Worm (Caenorhabditis elegans): Measurements from ENCODE around the gene C29A12.1.
A peak's percentile ranks its signal among the peaks of the same experiment; 100 is the strongest.

The C29A12.1 gene

DNA sequence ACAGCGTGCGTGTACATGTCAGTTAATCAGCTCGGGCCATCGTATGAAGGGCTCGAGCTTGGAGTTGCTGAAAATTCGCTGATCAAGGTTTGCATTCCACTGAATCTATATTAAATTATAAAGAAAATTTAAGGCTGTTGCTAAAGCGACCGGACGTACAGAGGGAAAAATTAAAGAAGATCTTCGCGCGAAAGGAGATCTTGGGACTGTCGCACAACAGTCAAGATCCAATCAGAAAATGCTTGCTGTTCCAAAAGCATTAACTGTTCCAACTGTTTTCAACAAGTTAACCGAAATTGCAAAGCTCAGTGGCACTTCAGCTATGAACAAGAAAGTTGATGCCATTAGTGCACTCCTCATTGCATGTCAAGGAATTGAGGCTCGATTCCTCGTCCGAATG is 1.0 kb upstream of the C29A12.1 start:
- TF ChIP-seq sma-3 (GFP tag; optimal IDR thresholded peaks at IDR 0.05) (no peak), ceh-82 (tag; optimal IDR thresholded peaks at IDR 0.05) (no peak), zag-1 (tag; optimal IDR thresholded peaks at IDR 0.05) (no peak)

DNA sequence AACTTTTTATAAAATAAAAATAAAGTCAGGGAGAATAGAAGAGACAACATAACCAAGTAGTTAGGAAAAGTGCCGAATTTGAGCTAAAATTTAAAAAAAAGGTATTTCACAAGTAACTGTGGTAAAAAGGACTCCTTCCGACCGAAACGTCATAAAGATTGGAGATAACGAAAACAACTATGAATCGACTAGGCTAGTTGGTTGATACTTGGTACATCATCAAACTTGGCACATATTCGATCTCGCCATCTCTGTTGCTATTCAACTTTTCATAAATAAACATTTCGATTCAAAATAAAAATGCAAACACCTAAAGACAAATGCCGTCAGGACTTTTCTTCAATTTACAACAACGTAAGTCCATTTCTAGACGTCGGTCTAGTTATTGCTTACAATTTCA is 1.5 kb downstream of the C29A12.1 start, which contains the start of gene C29A12.22:
TSS of gene C29A12.22 (plus strand) at position 301 of the 400 bp plus-strand sequence.
- TF ChIP-seq ZK546.5 (tag; optimal IDR thresholded peaks at IDR 0.05) (no peak), blmp-1 (tag; optimal IDR thresholded peaks at IDR 0.05; ENCODE audit: insufficient read depth) (no peak), sem-4 (tag; optimal IDR thresholded peaks at IDR 0.05) (no peak), gmeb-1 (tag; optimal IDR thresholded peaks at IDR 0.05) (no peak), unc-55 (GFP tag; optimal IDR thresholded peaks at IDR 0.05) (no peak), unc-62 (GFP tag; optimal IDR thresholded peaks at IDR 0.05) (no peak), ceh-16 (tag; optimal IDR thresholded peaks at IDR 0.05) (no peak), dmd-4 (tag; optimal IDR thresholded peaks at IDR 0.05) (no peak), nhr-6 (tag; optimal IDR thresholded peaks at IDR 0.05) (no peak), elt-1 (tag; optimal IDR thresholded peaks at IDR 0.05) (no peak), nhr-11 (tag; optimal IDR thresholded peaks at IDR 0.05) (no peak), nhr-25 (tag; optimal IDR thresholded peaks at IDR 0.05) (no peak)

DNA sequence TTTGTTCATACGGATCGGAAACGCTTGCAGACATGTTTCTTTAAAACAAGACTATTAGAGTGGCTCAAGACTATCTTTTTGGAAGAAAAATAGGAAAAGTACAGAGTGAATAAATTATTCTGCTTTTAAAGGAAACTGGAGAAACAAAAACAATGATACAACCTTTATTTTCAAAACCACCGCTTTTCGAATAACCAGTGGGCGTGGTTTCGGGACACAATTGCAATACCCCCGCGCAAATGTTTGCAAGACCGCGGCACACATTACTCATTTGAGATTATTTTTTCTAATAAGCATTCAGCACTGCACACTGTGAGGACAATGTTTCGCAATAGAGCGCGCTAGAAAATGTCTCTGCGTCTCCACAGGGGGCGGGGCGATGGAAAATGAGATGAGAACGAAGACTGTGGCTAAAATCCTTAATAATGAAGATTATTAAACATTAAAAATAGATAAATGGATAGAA is 5.4 kb downstream of the C29A12.1 start, which contains the start of gene plrg-1:
TSS of gene plrg-1 (minus strand) at position 51 of the 466 bp plus-strand sequence.
- TF ChIP-seq F13H6.1 (tag; optimal IDR thresholded peaks at IDR 0.05) (peak; percentile 93), elt-3 (tag; optimal IDR thresholded peaks at IDR 0.05) (no peak), gmeb-1 (tag; optimal IDR thresholded peaks at IDR 0.05) (peak; percentile 86), nhr-12 (tag; optimal IDR thresholded peaks at IDR 0.05) (no peak), lin-13 (GFP tag; optimal IDR thresholded peaks at IDR 0.05) (peak; percentile 82), snpc-4 (tag; optimal IDR thresholded peaks at IDR 0.05) (peak; percentile 74), nhr-129 (tag; optimal IDR thresholded peaks at IDR 0.05) (peak; percentile 86), unc-62 (GFP tag; optimal IDR thresholded peaks at IDR 0.05) (no peak), unc-55 (GFP tag; optimal IDR thresholded peaks at IDR 0.05) (peak; percentile 95), C34F6.9 (tag; optimal IDR thresholded peaks at IDR 0.05) (peak; percentile 89), elt-1 (tag; optimal IDR thresholded peaks at IDR 0.05) (no peak), skn-1 (tag; optimal IDR thresholded peaks at IDR 0.05) (no peak), ama-1 (optimal IDR thresholded peaks at IDR 0.05) (no peak), ceh-82 (tag; optimal IDR thresholded peaks at IDR 0.05) (peak; percentile 50), lin-11 (tag; optimal IDR thresholded peaks at IDR 0.05) (peak; percentile 88), alr-1 (tag; optimal IDR thresholded peaks at IDR 0.05) (peak; percentile 1), sem-4 (tag; optimal IDR thresholded peaks at IDR 0.05) (peak; percentile 85), nhr-77 (tag; optimal IDR thresholded peaks at IDR 0.05) (no peak), mab-5 (tag; optimal IDR thresholded peaks at IDR 0.05) (peak; percentile 91), sma-3 (GFP tag; optimal IDR thresholded peaks at IDR 0.05) (peak; percentile 90), ztf-4 (tag; optimal IDR thresholded peaks at IDR 0.05) (peak; percentile 83), ceh-16 (tag; optimal IDR thresholded peaks at IDR 0.05) (peak; percentile 63), zag-1 (tag; optimal IDR thresholded peaks at IDR 0.05) (peak; percentile 56), sma-9 (GFP tag; optimal IDR thresholded peaks at IDR 0.05) (peak; percentile 96), sma-9 (tag; optimal IDR thresholded peaks at IDR 0.05) (no peak), unc-39 (tag; optimal IDR thresholded peaks at IDR 0.05) (no peak), dmd-4 (tag; optimal IDR thresholded peaks at IDR 0.05) (no peak), nhr-25 (tag; optimal IDR thresholded peaks at IDR 0.05) (peak; percentile 91), mdl-1 (tag; optimal IDR thresholded peaks at IDR 0.05) (peak in 1 of 2 experiments; percentile 30), egl-27 (tag; optimal IDR thresholded peaks at IDR 0.05) (peak; percentile 62), nhr-6 (tag; optimal IDR thresholded peaks at IDR 0.05) (peak; percentile 62), crh-2 (tag; optimal IDR thresholded peaks at IDR 0.05) (peak; percentile 83), ztf-1 (GFP tag; conservative IDR thresholded peaks at IDR 0.05) (no peak), lin-39 (tag; optimal IDR thresholded peaks at IDR 0.05) (no peak), blmp-1 (tag; optimal IDR thresholded peaks at IDR 0.05; ENCODE audit: insufficient read depth) (no peak), ZK546.5 (tag; optimal IDR thresholded peaks at IDR 0.05) (peak; percentile 22), aly-2 (tag; optimal IDR thresholded peaks at IDR 0.05) (no peak), peb-1 (tag; optimal IDR thresholded peaks at IDR 0.05) (no peak), Y55F3AM.14 (GFP tag; optimal IDR thresholded peaks at IDR 0.05) (peak; percentile 7), nhr-11 (tag; optimal IDR thresholded peaks at IDR 0.05) (peak; percentile 53), nhr-23 (tag; optimal IDR thresholded peaks at IDR 0.05) (no peak), nhr-237 (tag; optimal IDR thresholded peaks at IDR 0.05) (peak; percentile 23), lsy-2 (tag; optimal IDR thresholded peaks at IDR 0.05) (peak; percentile 72 to 87), nhr-21 (tag; optimal IDR thresholded peaks at IDR 0.05) (peak; percentile 70), nhr-10 (tag; optimal IDR thresholded peaks at IDR 0.05) (no peak), R02D3.7 (tag; optimal IDR thresholded peaks at IDR 0.05) (peak; percentile 19), fos-1 (tag; optimal IDR thresholded peaks at IDR 0.05) (peak; percentile 54), mbf-1 (tag; optimal IDR thresholded peaks at IDR 0.05) (no peak), ztf-11 (tag; optimal IDR thresholded peaks at IDR 0.05) (peak; percentile 9)
